Fruit fly (Drosophila melanogaster): ENCODE results near the gene slp2.
A peak's percentile ranks its signal among the peaks of the same experiment; 100 is the strongest.

Gene slp2

DNA sequence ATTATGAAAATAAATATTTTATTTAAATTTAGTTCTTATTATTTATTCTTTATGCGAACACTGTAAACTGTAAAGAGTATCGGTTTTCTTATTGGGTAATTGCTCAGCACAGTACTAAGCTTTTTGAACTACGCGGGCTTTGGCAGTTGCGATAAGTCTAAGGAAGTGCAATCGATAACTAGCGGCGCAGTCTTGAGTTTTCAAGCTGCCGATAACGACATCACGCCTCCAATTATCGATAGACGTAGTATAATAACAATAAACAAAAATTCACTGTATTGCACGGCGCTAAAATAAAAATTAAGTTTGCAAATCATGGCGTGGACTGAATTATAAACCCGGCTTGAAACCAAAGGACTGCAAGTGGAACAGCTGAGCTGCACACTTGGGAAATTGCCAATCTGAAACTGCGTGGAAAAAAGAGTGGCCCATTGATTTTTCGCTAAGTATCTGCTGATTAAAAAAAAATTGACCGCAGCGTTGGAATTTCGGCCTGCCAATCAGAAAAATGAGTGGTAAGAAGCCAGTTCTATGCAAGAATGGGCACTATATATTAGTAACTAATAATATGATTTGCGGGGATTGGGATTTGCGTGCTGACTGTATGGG, 30.9 kb downstream of the slp2 start, which contains the start of gene Cep97 (continued):
- TF ChIP-seq nerfin-1 (tag; optimal IDR thresholded peaks at IDR 0.05) (peak; percentile 93), Trl (optimal IDR thresholded peaks at IDR 0.05) (no peak), Trl (GFP tag; optimal IDR thresholded peaks at IDR 0.05) (no peak), NC2α (GFP tag; optimal IDR thresholded peaks at IDR 0.05) (no peak), CG7963 (GFP tag; IDR thresholded peaks at IDR 0.05; ENCODE audit: partially characterized antibody) (peak; percentile 96), CHES-1-like (GFP tag; optimal IDR thresholded peaks at IDR 0.05) (no peak), crp (GFP tag; optimal IDR thresholded peaks at IDR 0.05) (no peak), B-H1 (GFP tag; IDR thresholded peaks at IDR 0.05) (no peak), CG5953 (GFP tag; IDR thresholded peaks at IDR 0.05) (no peak), Dp (GFP tag; optimal IDR thresholded peaks at IDR 0.05) (peak; percentile 94), Mrtf (GFP tag; IDR thresholded peaks at IDR 0.05) (no peak), CG6175 (GFP tag; IDR thresholded peaks at IDR 0.05) (no peak), CG15269 (tag; optimal IDR thresholded peaks at IDR 0.05) (no peak), Med (GFP tag) (peak; percentile 29), CG17912 (GFP tag; optimal IDR thresholded peaks at IDR 0.05) (no peak), CG1603 (tag; optimal IDR thresholded peaks at IDR 0.05) (peak; percentile 55), D (optimal IDR thresholded peaks at IDR 0.05) (no peak), D (GFP tag; optimal IDR thresholded peaks at IDR 0.05) (no peak), CG18262 (tag; optimal IDR thresholded peaks at IDR 0.05) (no peak), oc (tag; optimal IDR thresholded peaks at IDR 0.05) (no peak), CG6654 (GFP tag; optimal IDR thresholded peaks at IDR 0.05) (no peak), Vsx1 (GFP tag; optimal IDR thresholded peaks at IDR 0.05) (no peak), pb (GFP tag; optimal IDR thresholded peaks at IDR 0.05) (no peak), nau (GFP tag; optimal IDR thresholded peaks at IDR 0.05) (no peak), eve (GFP tag; optimal IDR thresholded peaks at IDR 0.05) (no peak), CG8290 (GFP tag; optimal IDR thresholded peaks at IDR 0.05) (no peak), CG8290 (tag; optimal IDR thresholded peaks at IDR 0.05) (no peak), dimm (GFP tag; IDR thresholded peaks at IDR 0.05) (no peak), CG10462 (GFP tag; optimal IDR thresholded peaks at IDR 0.05) (no peak), nom (GFP tag; optimal IDR thresholded peaks at IDR 0.05) (no peak), hbn (GFP tag; IDR thresholded peaks at IDR 0.05; ENCODE audit: partially characterized antibody) (peak; percentile 82), Opbp (GFP tag; IDR thresholded peaks at IDR 0.05; ENCODE audit: partially characterized antibody) (peak; percentile 94), CG34376 (GFP tag; optimal IDR thresholded peaks at IDR 0.05) (no peak), CG11085 (GFP tag; IDR thresholded peaks at IDR 0.05) (no peak), Chrac-16 (GFP tag; optimal IDR thresholded peaks at IDR 0.05) (no peak), Stat92E (GFP tag; optimal IDR thresholded peaks at IDR 0.05) (no peak), CG9437 (GFP tag; optimal IDR thresholded peaks at IDR 0.05) (no peak), H2.0 (GFP tag; IDR thresholded peaks at IDR 0.05) (no peak), Ets65A (GFP tag) (no peak), vvl (GFP tag; IDR thresholded peaks at IDR 0.05) (no peak), Drgx (GFP tag; IDR thresholded peaks at IDR 0.05) (no peak), lilli (GFP tag; optimal IDR thresholded peaks at IDR 0.05) (no peak), slou (GFP tag; optimal IDR thresholded peaks at IDR 0.05) (no peak), hkb (optimal IDR thresholded peaks at IDR 0.05) (peak; percentile 76), hkb (GFP tag; IDR thresholded peaks at IDR 0.05) (no peak), knrl (GFP tag; IDR thresholded peaks at IDR 0.05; ENCODE audit: partially characterized antibody) (peak; percentile 79), Atf-2 (GFP tag; optimal IDR thresholded peaks at IDR 0.05) (no peak), CG3407 (GFP tag; optimal IDR thresholded peaks at IDR 0.05) (no peak), cwo (GFP tag; optimal IDR thresholded peaks at IDR 0.05) (no peak), ftz-f1 (GFP tag; optimal IDR thresholded peaks at IDR 0.05) (no peak), Sox100B (GFP tag; optimal IDR thresholded peaks at IDR 0.05) (no peak), CG11093 (GFP tag; IDR thresholded peaks at IDR 0.05) (no peak)
